Fruit fly (Drosophila melanogaster): ENCODE data around the gene CG10864.

Gene CG10864

dm6 chr3R:18402549-18403429 is 8.6 kb downstream of the CG10864 start, which contains the start of the genes Wdr37 and koko (continued):
- TF ChIP-seq onecut (GFP tag; IDR thresholded peaks at IDR 0.05) (peak; percentile 89), CG11456 (GFP tag; IDR thresholded peaks at IDR 0.05) (peak; percentile 96), toy (GFP tag; IDR thresholded peaks at IDR 0.05) (peak; percentile 94), so (GFP tag; IDR thresholded peaks at IDR 0.05) (peak; percentile 90), PHDP (tag; optimal IDR thresholded peaks at IDR 0.05) (peak; percentile 97), CG4854 (GFP tag; optimal IDR thresholded peaks at IDR 0.05) (peak; percentile 66), Ets97D (GFP tag; optimal IDR thresholded peaks at IDR 0.05) (peak; percentile 29), Dad (GFP tag; optimal IDR thresholded peaks at IDR 0.05) (peak; percentile 56), hkb (optimal IDR thresholded peaks at IDR 0.05) (no peak), hkb (GFP tag; IDR thresholded peaks at IDR 0.05) (peak; percentile 97), sens (GFP tag) (peak; percentile 99), HLH3B (GFP tag; IDR thresholded peaks at IDR 0.05) (peak; percentile 99), CG34376 (GFP tag; optimal IDR thresholded peaks at IDR 0.05) (peak; percentile 86), mirr (GFP tag; optimal IDR thresholded peaks at IDR 0.05) (peak; percentile 36), mld (GFP tag; IDR thresholded peaks at IDR 0.05; ENCODE audit: partially characterized antibody) (no peak), CG17829 (tag; optimal IDR thresholded peaks at IDR 0.05) (peak; percentile 98), CG4328 (GFP tag; optimal IDR thresholded peaks at IDR 0.05) (peak; percentile 90), Max (GFP tag; optimal IDR thresholded peaks at IDR 0.05) (peak; percentile 92), Fer2 (tag; optimal IDR thresholded peaks at IDR 0.05) (peak; percentile 96), ken (GFP tag; IDR thresholded peaks at IDR 0.05) (peak; percentile 88), CG12219 (GFP tag; optimal IDR thresholded peaks at IDR 0.05) (peak; percentile 79), Hr51 (GFP tag; optimal IDR thresholded peaks at IDR 0.05) (peak; percentile 80 to 98), gcm2 (GFP tag; optimal IDR thresholded peaks at IDR 0.05) (no peak), CG7271 (tag; optimal IDR thresholded peaks at IDR 0.05) (peak; percentile 98), jumu (GFP tag; optimal IDR thresholded peaks at IDR 0.05) (peak; percentile 55), zf30C (GFP tag; optimal IDR thresholded peaks at IDR 0.05) (peak; percentile 99), br (optimal IDR thresholded peaks at IDR 0.05) (no peak), CG1792 (GFP tag; optimal IDR thresholded peaks at IDR 0.05) (peak; percentile 56), Bdp1 (GFP tag; optimal IDR thresholded peaks at IDR 0.05) (peak; percentile 45), Xrp1 (GFP tag; IDR thresholded peaks at IDR 0.05) (peak; percentile 99), kay (GFP tag; optimal IDR thresholded peaks at IDR 0.05) (peak; percentile 94), BEAF-32 (GFP tag; optimal IDR thresholded peaks at IDR 0.05) (peak; percentile 70), Gsc (GFP tag; IDR thresholded peaks at IDR 0.05) (peak; percentile 90), CG5953 (GFP tag; IDR thresholded peaks at IDR 0.05) (peak; percentile 88), Rfx (GFP tag; IDR thresholded peaks at IDR 0.05) (peak; percentile 97), CG30431 (GFP tag; optimal IDR thresholded peaks at IDR 0.05) (peak; percentile 79), CG17328 (GFP tag; IDR thresholded peaks at IDR 0.05) (peak; percentile 97), TFAM (GFP tag; optimal IDR thresholded peaks at IDR 0.05) (peak; percentile 52), CG10543 (GFP tag; optimal IDR thresholded peaks at IDR 0.05) (peak; percentile 96), CG32767 (GFP tag; IDR thresholded peaks at IDR 0.05) (peak; percentile 99), fd96Cb (tag; optimal IDR thresholded peaks at IDR 0.05) (peak; percentile 77), NC2β (GFP tag; optimal IDR thresholded peaks at IDR 0.05) (peak; percentile 78), CG17361 (GFP tag; IDR thresholded peaks at IDR 0.05) (peak; percentile 100), peb (GFP tag; IDR thresholded peaks at IDR 0.05) (peak; percentile 97), Sox102F (GFP tag; optimal IDR thresholded peaks at IDR 0.05) (peak; percentile 98), CG7556 (GFP tag; optimal IDR thresholded peaks at IDR 0.05) (peak; percentile 97), kni (GFP tag; optimal IDR thresholded peaks at IDR 0.05) (peak; percentile 27), Ptx1 (GFP tag; IDR thresholded peaks at IDR 0.05) (peak; percentile 100), dati (GFP tag; IDR thresholded peaks at IDR 0.05) (peak; percentile 82; the same call in 1 of the 2 replicates), CG31224 (GFP tag; IDR thresholded peaks at IDR 0.05) (peak; percentile 94)

Measured in whole organism, embryonic.